Worm (Caenorhabditis elegans) whole organism, midembryonic: Measurements from ENCODE around the gene kin-30.

ENCODE experiments used
- T22C8.4 ChIP-seq: fragments of 200-800 bp; sonication (Bioruptor generic); IDR thresholded peaks from 2 replicates; pipeline ENCODE4 v1.3.6; 2022; ENCODE audit warnings: missing genetic modification characterization, missing compliant biosample characterization
- flt-1 ChIP-seq: fragments of 200-800 bp; sonication (Bioruptor generic); IDR thresholded peaks from 2 replicates; pipeline ENCODE4 v1.3.6; 2022; ENCODE audit warnings: missing genetic modification characterization, missing compliant biosample characterization
- klf-2 ChIP-seq: fragments of 200-800 bp; sonication (Bioruptor generic); conservative IDR thresholded peaks from 2 replicates; pipeline ENCODE4 v1.3.6; 2022; ENCODE audit warnings: missing genetic modification reagents, missing genetic modification characterization, missing compliant biosample characterization
- med-1 ChIP-seq: sonication (generic microtip); optimal IDR thresholded peaks from 2 replicates; lab custom pipeline; 2017; ENCODE audit warnings: missing genetic modification characterization, mild to moderate bottlenecking, missing compliant biosample characterization, antibody characterized with exemption, missing genetic modification reagents; ENCODE audit not compliant: insufficient read depth
- ref-1 ChIP-seq: fragments of 200-800 bp; sonication (Bioruptor generic); conservative IDR thresholded peaks from 2 replicates; pipeline ENCODE4 v1.3.6; 2022; ENCODE audit warnings: missing genetic modification reagents, missing genetic modification characterization, missing compliant biosample characterization
- tab-1 ChIP-seq: fragments of 200-800 bp; sonication (Bioruptor generic); IDR thresholded peaks from 2 replicates; pipeline ENCODE4 v1.3.6; 2022; ENCODE audit warnings: missing genetic modification characterization, missing compliant biosample characterization
- ztf-29 ChIP-seq: fragments of 200-800 bp; sonication (Bioruptor generic); IDR thresholded peaks from 2 replicates; pipeline ENCODE4 v1.3.6; 2022; ENCODE audit warnings: missing genetic modification reagents, missing genetic modification characterization, missing compliant biosample characterization

DNA sequence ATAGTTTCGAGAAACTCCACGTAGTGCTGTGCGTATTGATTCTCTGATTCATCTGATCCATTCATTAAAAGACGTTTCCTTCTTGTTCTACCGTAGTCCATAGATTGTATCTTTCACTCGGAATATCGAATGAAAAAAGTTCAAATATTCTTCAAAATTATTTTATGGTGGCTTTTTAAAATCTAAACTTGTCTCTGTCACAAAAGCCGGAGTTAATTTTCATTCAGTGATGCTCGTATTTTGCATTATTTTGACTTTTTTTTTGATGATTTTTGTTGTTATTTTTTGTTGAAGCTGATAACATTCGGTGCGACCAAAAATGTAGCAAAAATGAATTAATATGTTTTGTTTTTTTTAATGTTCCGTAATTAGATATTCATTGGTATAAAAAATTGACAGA lies 8.9 kb upstream of the kin-30 start, which contains the start of gene nhr-164:
- TF ChIP-seq tab-1 (GFP tag; lab: Robert Waterston, UW), result no peak
- TF ChIP-seq ref-1, result no peak
- TF ChIP-seq ztf-29 (GFP tag; lab: Robert Waterston, UW), result no peak
- no peak for TF ChIP-seq med-1 (GFP tag; lab: Kevin White, UChicago)
- TF ChIP-seq T22C8.4 (GFP tag; lab: Robert Waterston, UW), result no peak
- TF ChIP-seq klf-2 (GFP tag; lab: Robert Waterston, UW), result no peak
- no peak for TF ChIP-seq flt-1
